Worm (Caenorhabditis elegans) whole organism, L1 larva: ENCODE data around the gene str-185.

Experiments
- aha-1 ChIP-seq: fragments of 150-350 bp; optimal IDR thresholded peaks from 2 replicates; lab custom pipeline; 2014; ENCODE audit warnings: missing biosample characterization, missing genetic modification characterization
- aly-2 ChIP-seq: fragments of 150-350 bp; optimal IDR thresholded peaks from 2 replicates; lab custom pipeline; 2014; ENCODE audit warnings: missing biosample characterization, missing genetic modification characterization
- ceh-82 ChIP-seq, 3 experiments: fragments of 150-350 bp in 1 of 3; sonication (generic microtip) in 2 of 3; optimal IDR thresholded peaks; 2 replicates each; lab custom pipeline; 2014 to 2017; ENCODE audit warnings: missing biosample characterization in 3 of 3, missing genetic modification characterization in 3 of 3
- ceh-90 ChIP-seq: sonication (generic microtip); optimal IDR thresholded peaks from 2 replicates; lab custom pipeline; 2016; ENCODE audit warnings: missing genetic modification characterization, missing compliant biosample characterization
- ets-5 ChIP-seq: fragments of 200-800 bp; sonication (Bioruptor generic); IDR thresholded peaks from 2 replicates; pipeline ENCODE4 v1.3.6; 2022; ENCODE audit warnings: missing genetic modification characterization, missing compliant biosample characterization
- fkh-4 ChIP-seq: sonication (generic microtip); optimal IDR thresholded peaks from 2 replicates; lab custom pipeline; 2016; ENCODE audit warnings: missing compliant biosample characterization, missing genetic modification characterization, borderline replicate concordance
- isw-1 ChIP-seq: fragments of 200-800 bp; sonication (Bioruptor generic); IDR thresholded peaks from 2 replicates; pipeline ENCODE4 v1.3.6; 2022; ENCODE audit warnings: missing genetic modification characterization, missing compliant biosample characterization
- nhr-11 ChIP-seq: fragments of 150-350 bp; optimal IDR thresholded peaks from 2 replicates; lab custom pipeline; 2014; ENCODE audit warnings: missing biosample characterization, missing genetic modification characterization
- nhr-19 ChIP-seq: fragments of 200-800 bp; sonication (Bioruptor generic); conservative IDR thresholded peaks from 2 replicates; pipeline ENCODE4 v1.3.6; 2022; ENCODE audit warnings: missing genetic modification characterization, missing compliant biosample characterization
- tbx-2 ChIP-seq: sonication (generic microtip); optimal IDR thresholded peaks from 2 replicates; lab custom pipeline; 2016; ENCODE audit warnings: missing genetic modification characterization, missing compliant biosample characterization

ce11 chrIV:4395555-4395954 lies 34.2 kb downstream of the str-185 start:
- no peak for TF ChIP-seq fkh-4 (tag; lab: Kevin White, UChicago)
- TF ChIP-seq ceh-90 = no peak
- no peak for TF ChIP-seq isw-1 (GFP tag; lab: Robert Waterston, UW)
- TF ChIP-seq nhr-19 (GFP tag; lab: Robert Waterston, UW) = no peak
- no peak for TF ChIP-seq nhr-11 (tag; lab: Kevin White, UChicago)
- TF ChIP-seq ceh-82 (tag; optimal IDR thresholded peaks at IDR 0.05; lab: Kevin White, UChicago) = no peak
- TF ChIP-seq ets-5 (GFP tag; lab: Robert Waterston, UW) = no peak
- no peak for TF ChIP-seq aha-1 (tag; lab: Kevin White, UChicago)
- TF ChIP-seq aly-2 = no peak
- no peak for TF ChIP-seq tbx-2 (tag; lab: Kevin White, UChicago)
